Worm (Caenorhabditis elegans): ENCODE measurements around the gene F10C1.9.

DNA sequence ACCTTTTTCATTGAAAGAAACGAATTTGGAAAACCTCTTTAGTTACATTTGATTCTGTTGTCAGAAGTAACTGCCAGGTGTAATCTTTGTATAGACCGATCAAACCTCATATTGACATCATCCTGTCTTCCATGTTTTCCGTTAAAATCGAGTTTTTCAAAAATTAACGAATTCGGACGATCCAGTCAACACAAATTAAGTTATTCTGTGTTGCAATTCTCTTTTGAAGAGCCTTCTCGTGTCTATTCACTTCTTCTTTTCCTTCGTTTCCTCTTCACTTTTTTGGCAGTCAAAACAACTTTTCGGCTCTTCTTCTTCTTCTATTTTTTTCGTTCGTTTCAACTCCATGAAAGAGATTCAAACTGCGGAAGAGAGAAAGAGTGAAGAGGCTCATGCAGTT lies 36.9 kb downstream of the F10C1.9 start:
- no peak for TF ChIP-seq snpc-1.3 (tag; optimal IDR thresholded peaks at IDR 0.05; ENCODE audit: insufficient read depth)
- TF ChIP-seq egl-18 (GFP tag; IDR thresholded peaks at IDR 0.05) = no peak
- no peak for TF ChIP-seq nfya-2 (GFP tag; IDR thresholded peaks at IDR 0.05)
